Fruit fly (Drosophila melanogaster) whole organism, prepupa: ENCODE data around the gene CG18814.

ENCODE experiments used
- CG10631 ChIP-seq: fragments of 200-800 bp; sonication (Bioruptor generic); optimal IDR thresholded peaks from 2 replicates; lab custom pipeline; 2016; ENCODE audit warnings: missing biosample characterization, missing genetic modification characterization
- CG11294 ChIP-seq: fragments of 200-800 bp; sonication (Bioruptor generic); IDR thresholded peaks from 2 replicates; pipeline ENCODE4 v1.3.6; 2022; ENCODE audit warnings: missing biosample characterization, missing genetic modification characterization
- CG11762 ChIP-seq: fragments of 200-800 bp; sonication (Bioruptor generic); optimal IDR thresholded peaks from 3 replicates; lab custom pipeline; 2016; ENCODE audit warnings: missing biosample characterization, missing genetic modification characterization; ENCODE audit not compliant: insufficient read depth
- CG11902 ChIP-seq: fragments of 200-800 bp; sonication (Bioruptor generic); optimal IDR thresholded peaks from 3 replicates; lab custom pipeline; 2016; ENCODE audit warnings: missing biosample characterization, missing genetic modification characterization
- CG1621 ChIP-seq: fragments of 200-800 bp; sonication (Bioruptor generic); optimal IDR thresholded peaks from 3 replicates; lab custom pipeline; 2018; ENCODE audit warnings: missing biosample characterization, mild to moderate bottlenecking, missing genetic modification characterization
- CG16779 ChIP-seq: fragments of 200-800 bp; sonication (Bioruptor generic); optimal IDR thresholded peaks from 3 replicates; lab custom pipeline; 2017; ENCODE audit warnings: missing biosample characterization, mild to moderate bottlenecking, missing genetic modification characterization
- CG32006 ChIP-seq: fragments of 200-800 bp; sonication (Bioruptor generic); optimal IDR thresholded peaks from 3 replicates; lab custom pipeline; 2017; ENCODE audit warnings: missing biosample characterization, mild to moderate bottlenecking, missing genetic modification characterization
- CG34406 ChIP-seq: fragments of 200-800 bp; sonication (Bioruptor generic); optimal IDR thresholded peaks from 3 replicates; lab custom pipeline; 2016; ENCODE audit warnings: missing biosample characterization, missing genetic modification characterization
- CG4318 ChIP-seq: fragments of 200-800 bp; sonication (Bioruptor generic); optimal IDR thresholded peaks from 3 replicates; lab custom pipeline; 2017; ENCODE audit warnings: missing biosample characterization, mild to moderate bottlenecking, missing genetic modification characterization
- CG6276 ChIP-seq: fragments of 200-800 bp; sonication (Bioruptor generic); optimal IDR thresholded peaks from 2 replicates; lab custom pipeline; 2017; ENCODE audit warnings: missing biosample characterization, mild to moderate bottlenecking, missing genetic modification characterization
- CG6792 ChIP-seq: fragments of 200-800 bp; sonication (Bioruptor generic); optimal IDR thresholded peaks from 3 replicates; lab custom pipeline; 2016; ENCODE audit warnings: missing biosample characterization, missing genetic modification characterization
- CG6808 ChIP-seq: fragments of 200-800 bp; sonication (Bioruptor generic); optimal IDR thresholded peaks from 3 replicates; lab custom pipeline; 2017; ENCODE audit warnings: missing biosample characterization, missing genetic modification characterization, mild to moderate bottlenecking, moderate library complexity, missing genetic modification reagents
- CG8119 ChIP-seq: fragments of 200-800 bp; sonication (Bioruptor generic); IDR thresholded peaks from 3 replicates; pipeline ENCODE4 v1.3.6; 2022; ENCODE audit warnings: missing biosample characterization, missing genetic modification characterization
- CG8319 ChIP-seq: fragments of 200-800 bp; sonication (Bioruptor generic); optimal IDR thresholded peaks from 3 replicates; lab custom pipeline; 2016; ENCODE audit warnings: missing biosample characterization, missing genetic modification characterization
- CG8632 ChIP-seq: fragments of 200-800 bp; sonication (Bioruptor generic); optimal IDR thresholded peaks from 3 replicates; lab custom pipeline; 2016; ENCODE audit warnings: missing biosample characterization, missing genetic modification characterization
- CG9139 ChIP-seq: fragments of 200-800 bp; sonication (Bioruptor generic); optimal IDR thresholded peaks from 3 replicates; lab custom pipeline; 2017; ENCODE audit warnings: missing biosample characterization, mild to moderate bottlenecking, missing genetic modification characterization
- Eip75B ChIP-seq: fragments of 200-800 bp; sonication (Bioruptor generic); optimal IDR thresholded peaks from 3 replicates; lab custom pipeline; 2016; ENCODE audit warnings: missing biosample characterization, missing genetic modification characterization
- Eip78C ChIP-seq: fragments of 200-800 bp; sonication (Bioruptor generic); peaks from one replicate; lab custom pipeline; 2016; ENCODE audit warnings: missing biosample characterization, missing genetic modification characterization
- Ets96B ChIP-seq: fragments of 200-800 bp; optimal IDR thresholded peaks from 2 replicates; lab custom pipeline; 2019; ENCODE audit warnings: missing biosample characterization, mild to moderate bottlenecking, missing genetic modification characterization, moderate library complexity
- Gug ChIP-seq: fragments of 200-800 bp; sonication (Bioruptor generic); IDR thresholded peaks from 2 replicates; pipeline ENCODE4 v1.3.6; 2022; ENCODE audit warnings: missing biosample characterization, missing genetic modification characterization
- Hr38 ChIP-seq: sonication (Bioruptor generic); optimal IDR thresholded peaks from 2 replicates; lab custom pipeline; 2016; ENCODE audit warnings: missing biosample characterization, missing genetic modification characterization
- Hr39 ChIP-seq: fragments of 200-800 bp; sonication (Bioruptor generic); optimal IDR thresholded peaks from 2 replicates; lab custom pipeline; 2016; ENCODE audit warnings: missing biosample characterization, missing genetic modification characterization
- Hr4 ChIP-seq: fragments of 200-800 bp; sonication (Bioruptor generic); optimal IDR thresholded peaks from 3 replicates; lab custom pipeline; 2016; ENCODE audit warnings: missing biosample characterization, missing genetic modification characterization
- Lpt ChIP-seq: fragments of 200-800 bp; sonication (Bioruptor generic); optimal IDR thresholded peaks from 3 replicates; lab custom pipeline; 2016; ENCODE audit warnings: missing biosample characterization, missing genetic modification characterization
- Met ChIP-seq: fragments of 200-800 bp; sonication (Bioruptor generic); optimal IDR thresholded peaks from 3 replicates; lab custom pipeline; 2016; ENCODE audit warnings: missing biosample characterization, missing genetic modification characterization
- OdsH ChIP-seq: fragments of 200-800 bp; sonication (Bioruptor generic); optimal IDR thresholded peaks from 3 replicates; lab custom pipeline; 2016; ENCODE audit warnings: missing biosample characterization, missing genetic modification characterization
- Sox102F ChIP-seq: fragments of 200-800 bp; sonication (Bioruptor generic); optimal IDR thresholded peaks from 2 replicates; lab custom pipeline; 2016; ENCODE audit warnings: missing biosample characterization, mild to moderate bottlenecking, missing genetic modification characterization
- Sox14 ChIP-seq: fragments of 200-800 bp; sonication (Bioruptor generic); optimal IDR thresholded peaks from 3 replicates; lab custom pipeline; 2016; ENCODE audit warnings: missing biosample characterization, missing genetic modification characterization
- Sox15 ChIP-seq: fragments of 200-800 bp; sonication (Bioruptor generic); optimal IDR thresholded peaks from 3 replicates; lab custom pipeline; 2016; ENCODE audit warnings: missing biosample characterization, missing genetic modification characterization
- achi ChIP-seq: fragments of 200-800 bp; sonication (Bioruptor generic); optimal IDR thresholded peaks from 3 replicates; lab custom pipeline; 2016; ENCODE audit warnings: missing biosample characterization, missing genetic modification characterization
- acj6 ChIP-seq: fragments of 200-800 bp; sonication (Bioruptor generic); optimal IDR thresholded peaks from 3 replicates; lab custom pipeline; 2016; ENCODE audit warnings: missing biosample characterization, missing genetic modification characterization
- cyc ChIP-seq: fragments of 200-800 bp; sonication (Bioruptor generic); optimal IDR thresholded peaks from 3 replicates; lab custom pipeline; 2016; ENCODE audit warnings: missing biosample characterization, missing genetic modification characterization
- dac ChIP-seq: fragments of 200-800 bp; sonication (Bioruptor generic); optimal IDR thresholded peaks from 2 replicates; lab custom pipeline; 2017; ENCODE audit warnings: missing biosample characterization, mild to moderate bottlenecking, missing genetic modification characterization
- dsx ChIP-seq: fragments of 200-800 bp; optimal IDR thresholded peaks from 3 replicates; lab custom pipeline; 2019; ENCODE audit warnings: missing biosample characterization, mild to moderate bottlenecking, missing genetic modification characterization, moderate library complexity; ENCODE audit not compliant: poor library complexity, severe bottlenecking
- esn ChIP-seq: fragments of 200-800 bp; sonication (Bioruptor generic); optimal IDR thresholded peaks from 2 replicates; lab custom pipeline; 2016; ENCODE audit warnings: missing biosample characterization, mild to moderate bottlenecking, missing genetic modification characterization, moderate library complexity
- fd59A ChIP-seq: fragments of 200-800 bp; sonication (Bioruptor generic); optimal IDR thresholded peaks from 2 replicates; lab custom pipeline; 2017; ENCODE audit warnings: missing biosample characterization, mild to moderate bottlenecking, missing genetic modification characterization, missing genetic modification reagents
- fkh ChIP-seq: fragments of 200-800 bp; sonication (Bioruptor generic); optimal IDR thresholded peaks from 3 replicates; lab custom pipeline; 2017; ENCODE audit warnings: missing biosample characterization, mild to moderate bottlenecking, missing genetic modification characterization, moderate library complexity
- lz ChIP-seq: fragments of 200-800 bp; sonication (Bioruptor generic); optimal IDR thresholded peaks from 3 replicates; lab custom pipeline; 2016; ENCODE audit warnings: missing biosample characterization, missing genetic modification characterization
- net ChIP-seq: fragments of 200-800 bp; sonication (Bioruptor generic); optimal IDR thresholded peaks from 3 replicates; lab custom pipeline; 2016; ENCODE audit warnings: missing biosample characterization, missing genetic modification characterization
- pdm3 ChIP-seq: fragments of 200-800 bp; sonication (Bioruptor generic); optimal IDR thresholded peaks from 3 replicates; lab custom pipeline; 2016; ENCODE audit warnings: missing biosample characterization, missing genetic modification characterization
- salr ChIP-seq, 2 experiments: fragments of 200-800 bp; sonication (Bioruptor generic); optimal IDR thresholded peaks; 3 replicates each; lab custom pipeline; 2016 to 2018; ENCODE audit warnings: missing biosample characterization in 2 of 2, missing genetic modification characterization in 2 of 2, mild to moderate bottlenecking in 1 of 2
- spab ChIP-seq: fragments of 200-800 bp; sonication (Bioruptor generic); optimal IDR thresholded peaks from 2 replicates; lab custom pipeline; 2017; ENCODE audit warnings: missing biosample characterization, mild to moderate bottlenecking, missing genetic modification characterization, missing genetic modification reagents
- ss ChIP-seq, 2 experiments: fragments of 200-800 bp; sonication (Bioruptor generic); optimal IDR thresholded peaks; 2 replicates in 1 of 2; 3 replicates in 1 of 2; lab custom pipeline; 2017 to 2018; ENCODE audit warnings: mild to moderate bottlenecking in 2 of 2, missing biosample characterization in 2 of 2, missing genetic modification characterization in 2 of 2, moderate library complexity in 1 of 2
- svp ChIP-seq: fragments of 200-800 bp; sonication (Bioruptor generic); peaks from one replicate; lab custom pipeline; 2016; ENCODE audit warnings: missing biosample characterization, missing genetic modification characterization
- vri ChIP-seq: fragments of 200-800 bp; sonication (Bioruptor generic); optimal IDR thresholded peaks from 3 replicates; lab custom pipeline; 2016; ENCODE audit warnings: missing biosample characterization, mild to moderate bottlenecking, missing genetic modification characterization

Gene CG18814

DNA sequence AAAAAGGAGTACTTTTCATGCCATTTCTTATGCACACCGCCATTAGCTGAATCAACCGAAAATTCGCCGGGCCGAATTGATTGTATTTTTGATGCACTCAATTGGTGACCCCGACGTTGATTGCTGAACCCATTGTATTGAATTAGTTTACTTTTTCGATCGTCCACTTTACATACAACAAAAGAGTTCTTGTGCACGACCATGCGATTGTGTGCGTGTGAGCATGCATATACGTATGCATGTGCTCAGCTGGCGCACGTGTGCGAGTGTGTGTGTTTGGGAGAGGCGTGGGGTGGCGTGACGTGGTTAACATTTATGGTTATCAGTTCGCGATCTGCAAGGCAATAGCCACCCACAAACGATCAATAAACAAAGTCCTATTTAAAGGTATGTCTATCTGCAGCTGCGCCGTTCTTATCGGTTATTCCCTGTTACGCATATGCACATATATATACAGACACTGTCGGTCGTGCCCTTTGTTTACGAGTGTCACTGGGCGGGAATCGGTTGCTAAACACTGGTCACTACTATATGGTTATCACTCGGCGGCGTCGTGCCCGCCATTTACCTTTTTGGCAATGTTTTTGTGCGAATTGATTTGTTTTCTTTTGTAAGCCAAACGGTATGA is 15.7 kb downstream of the CG18814 start:
- TF ChIP-seq CG6276 (GFP tag; lab: Kevin White, UChicago) (peak; percentile 19), vri (GFP tag; lab: Kevin White, UChicago) (peak; percentile 84), spab (no peak), CG16779 (peak; percentile 68), Sox102F (GFP tag; lab: Kevin White, UChicago) (no peak), CG4318 (GFP tag; lab: Kevin White, UChicago) (no peak), CG8119 (GFP tag; lab: Robert Waterston, UW) (peak; percentile 33; the same call in 1 of the 3 replicates), Eip75B (GFP tag; lab: Kevin White, UChicago) (no peak), dsx (GFP tag; lab: Kevin White, UChicago) (peak; percentile 15), Eip78C (GFP tag; lab: Kevin White, UChicago) (peak; percentile 60), ss (GFP tag; optimal IDR thresholded peaks at IDR 0.05; lab: Kevin White, UChicago) (peak; percentile 83), svp (GFP tag; lab: Kevin White, UChicago) (peak; percentile 86), fkh (GFP tag; lab: Kevin White, UChicago) (peak; percentile 36), CG8632 (GFP tag; lab: Kevin White, UChicago) (peak; percentile 11), CG9139 (GFP tag; lab: Kevin White, UChicago) (peak; percentile 37), CG8319 (peak; percentile 88), Sox14 (GFP tag; lab: Kevin White, UChicago) (peak; percentile 32), CG6808 (GFP tag; lab: Kevin White, UChicago) (peak; percentile 47)

DNA sequence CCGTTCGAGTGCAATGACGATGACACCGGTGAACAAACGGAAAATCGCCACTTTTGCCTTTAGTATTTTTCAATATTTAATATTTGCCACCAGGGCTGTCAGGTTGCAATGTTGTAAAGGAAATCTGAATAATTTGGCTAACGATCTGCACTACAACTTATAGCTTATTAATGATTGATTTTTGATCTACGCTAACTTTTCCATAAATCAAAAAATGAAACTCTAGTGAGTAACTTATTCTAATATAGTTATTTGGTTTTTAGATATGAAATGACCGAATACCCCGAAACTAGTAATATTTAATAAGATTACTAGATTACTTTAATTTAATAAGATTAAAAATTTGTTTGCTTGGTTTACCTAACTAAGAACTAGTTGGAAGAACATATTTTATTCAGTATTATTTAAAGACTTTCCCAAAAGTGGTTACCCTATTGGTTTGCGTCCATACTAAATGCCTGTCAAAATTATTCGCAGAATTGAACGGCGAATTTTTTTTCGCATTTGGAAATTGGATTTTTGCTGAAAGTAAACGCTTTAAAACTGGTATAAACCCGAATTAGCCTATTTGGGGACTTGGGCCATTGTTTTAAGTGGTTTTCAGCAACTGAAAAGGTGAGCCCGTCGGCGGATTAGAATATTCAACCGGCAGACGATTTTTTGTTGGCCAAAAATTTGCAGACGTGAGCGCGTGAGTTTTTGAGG is 16.4 kb downstream of the CG18814 start, which contains the start of the genes Agpat3 and RAF2:
Gene Agpat3 (minus strand): TSS at position 78 of the 705 bp plus-strand sequence.
Gene RAF2 (plus strand): TSS at position 448 of the 705 bp plus-strand sequence.
- TF ChIP-seq cyc (GFP tag; lab: Kevin White, UChicago), result peak; percentile 61
- peak; percentile 31; the same call in 1 of the 2 replicates for TF ChIP-seq CG11294
- peak; percentile 30 for TF ChIP-seq CG34406
- peak; percentile 54 for TF ChIP-seq Sox15 (GFP tag; lab: Kevin White, UChicago)
- TF ChIP-seq Eip78C (GFP tag; lab: Kevin White, UChicago), result peak; percentile 44
- no peak for TF ChIP-seq dac (GFP tag; lab: Kevin White, UChicago)
- TF ChIP-seq achi (GFP tag; lab: Kevin White, UChicago), result peak; percentile 82
- 0 out of 3 replicates have a peak, but pooled peaks have one; percentile 29 for TF ChIP-seq CG8119 (GFP tag; lab: Robert Waterston, UW)
- peak; percentile 20 for TF ChIP-seq Met
- TF ChIP-seq spab, result no peak
- TF ChIP-seq fd59A, result no peak
- no peak for TF ChIP-seq CG9139 (GFP tag; lab: Kevin White, UChicago)
- no peak for TF ChIP-seq net (GFP tag; lab: Kevin White, UChicago)
- TF ChIP-seq acj6 (GFP tag; lab: Kevin White, UChicago), result peak; percentile 63
- TF ChIP-seq Sox14 (GFP tag; lab: Kevin White, UChicago), result no peak
- TF ChIP-seq CG8632 (GFP tag; lab: Kevin White, UChicago), result no peak
- TF ChIP-seq dsx (GFP tag; lab: Kevin White, UChicago), result no peak
- TF ChIP-seq Sox102F (GFP tag; lab: Kevin White, UChicago), result no peak
- peak; percentile 37 for TF ChIP-seq Hr4
- TF ChIP-seq CG4318 (GFP tag; lab: Kevin White, UChicago), result peak; percentile 12
- no peak for TF ChIP-seq svp (GFP tag; lab: Kevin White, UChicago)
- no peak for TF ChIP-seq CG8319
- TF ChIP-seq OdsH (GFP tag; lab: Kevin White, UChicago), result peak; percentile 58
- no peak for TF ChIP-seq Hr38 (GFP tag; lab: Kevin White, UChicago)
- no peak for TF ChIP-seq CG11762 (GFP tag; lab: Kevin White, UChicago)
- TF ChIP-seq CG11902, result peak; percentile 49
- TF ChIP-seq salr (GFP tag; optimal IDR thresholded peaks at IDR 0.05; lab: Kevin White, UChicago), result peak in 1 of 2 experiments; percentile 40
- peak; percentile 46 for TF ChIP-seq esn (GFP tag; lab: Kevin White, UChicago)
- TF ChIP-seq Hr39 (GFP tag; lab: Kevin White, UChicago), result peak; percentile 42
- peak; percentile 34 for TF ChIP-seq lz
- no peak; the same call in 1 of the 2 replicates for TF ChIP-seq Gug
- no peak for TF ChIP-seq Lpt (GFP tag; lab: Kevin White, UChicago)
- TF ChIP-seq CG6792 (GFP tag; lab: Kevin White, UChicago), result peak; percentile 12
- no peak for TF ChIP-seq pdm3
- no peak for TF ChIP-seq CG1621 (tag; lab: Kevin White, UChicago)
- TF ChIP-seq CG32006 (GFP tag; lab: Kevin White, UChicago), result peak; percentile 42
- peak; percentile 29 for TF ChIP-seq Ets96B (tag; lab: Kevin White, UChicago)
- no peak for TF ChIP-seq CG6808 (GFP tag; lab: Kevin White, UChicago)
- peak; percentile 52 for TF ChIP-seq CG10631 (GFP tag; lab: Kevin White, UChicago)
